Fruit fly (Drosophila melanogaster) whole organism, adult: ENCODE results near the gene Gug.

Experiments used
- CG14711 ChIP-seq: fragments of 200-800 bp; sonication (Bioruptor generic); optimal IDR thresholded peaks from 2 replicates; lab custom pipeline; 2018; ENCODE audit warnings: missing biosample characterization, mild to moderate bottlenecking, missing genetic modification characterization, moderate library complexity
- CG7101 ChIP-seq: fragments of 200-800 bp; sonication (Bioruptor generic); optimal IDR thresholded peaks from 2 replicates; lab custom pipeline; 2018; ENCODE audit warnings: missing biosample characterization, mild to moderate bottlenecking, missing genetic modification characterization, moderate library complexity
- Mnt ChIP-seq: fragments of 200-800 bp; sonication (Bioruptor generic); optimal IDR thresholded peaks from 2 replicates; lab custom pipeline; 2016; ENCODE audit warnings: missing biosample characterization, mild to moderate bottlenecking, missing genetic modification characterization
- cic ChIP-seq: fragments of 200-800 bp; sonication (Bioruptor generic); optimal IDR thresholded peaks from 2 replicates; lab custom pipeline; 2017; ENCODE audit warnings: missing biosample characterization, mild to moderate bottlenecking, missing genetic modification characterization, moderate library complexity

DNA sequence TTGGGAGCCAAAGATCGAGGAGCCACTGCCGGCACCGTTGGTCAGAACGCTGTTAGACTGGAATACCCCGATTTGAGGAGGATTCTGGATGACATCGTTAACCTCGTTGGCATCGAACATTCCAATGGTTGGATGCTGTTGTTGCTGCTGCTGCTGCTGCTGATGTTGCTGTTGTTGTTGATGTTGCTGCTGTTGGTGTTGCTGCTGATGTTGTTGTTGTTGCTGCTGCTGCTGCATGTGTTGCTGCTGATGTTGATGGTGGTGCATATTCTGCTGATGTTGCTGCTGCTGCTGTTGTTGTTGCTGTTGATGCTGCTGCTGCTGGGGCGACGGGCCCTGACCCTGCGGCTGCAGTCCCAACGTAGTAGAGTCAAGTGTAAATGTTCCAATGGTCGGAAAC, 12.1 kb upstream of the Gug start:
- TF ChIP-seq CG7101 (tag; lab: Kevin White, UChicago), result no peak
- no peak for TF ChIP-seq Mnt (GFP tag; lab: Kevin White, UChicago)
- no peak for TF ChIP-seq CG14711 (tag; lab: Kevin White, UChicago)
- no peak for TF ChIP-seq cic (GFP tag; lab: Kevin White, UChicago)
